Worm (Caenorhabditis elegans): ENCODE results near the gene K07H8.7.

ce11 chrIV:8300468-8300867, 40.7 kb upstream of the K07H8.7 start, which contains the start of gene F35H10.5:
- TF ChIP-seq nhr-237 (tag; optimal IDR thresholded peaks at IDR 0.05) (no peak), nhr-76 (tag; optimal IDR thresholded peaks at IDR 0.05) (no peak), ceh-82 (tag; optimal IDR thresholded peaks at IDR 0.05) (no peak), skn-1 (tag; optimal IDR thresholded peaks at IDR 0.05) (no peak), zip-2 (tag; optimal IDR thresholded peaks at IDR 0.05) (no peak), lim-7 (GFP tag; IDR thresholded peaks at IDR 0.05) (no peak), mep-1 (tag; optimal IDR thresholded peaks at IDR 0.05) (no peak), R02D3.7 (tag; optimal IDR thresholded peaks at IDR 0.05) (no peak)

All from whole organism, L4 larva.